Worm (Caenorhabditis elegans) whole organism, young adult: ENCODE data around the gene Y81G3A.4.
A peak's percentile ranks its signal among the peaks of the same experiment; 100 is the strongest.

Experiments used
- B0336.3 ChIP-seq: fragments of 200-800 bp; sonication (Bioruptor generic); IDR thresholded peaks from 2 replicates; pipeline ENCODE4 v1.3.6; 2022; ENCODE audit warnings: missing genetic modification characterization, missing compliant biosample characterization
- F22D6.2 ChIP-seq: sonication (generic microtip); optimal IDR thresholded peaks from 2 replicates; lab custom pipeline; 2016; ENCODE audit warnings: mild to moderate bottlenecking, missing genetic modification characterization, missing compliant biosample characterization
- F23B12.7 ChIP-seq: sonication (generic microtip); optimal IDR thresholded peaks from 2 replicates; lab custom pipeline; 2017; ENCODE audit warnings: missing genetic modification characterization, mild to moderate bottlenecking, missing compliant biosample characterization, antibody characterized with exemption, moderate library complexity; ENCODE audit not compliant: insufficient read depth
- F57A8.1 ChIP-seq: fragments of 200-800 bp; sonication (Bioruptor generic); optimal IDR thresholded peaks from 2 replicates; lab custom pipeline; 2018; ENCODE audit warnings: mild to moderate bottlenecking, missing genetic modification characterization, moderate library complexity, missing compliant biosample characterization
- aptf-2 ChIP-seq: fragments of 200-800 bp; sonication (Bioruptor generic); conservative IDR thresholded peaks from 2 replicates; pipeline ENCODE4 v1.3.6; 2022; ENCODE audit warnings: missing genetic modification reagents, missing genetic modification characterization, missing compliant biosample characterization
- atf-7 ChIP-seq: sonication (generic microtip); optimal IDR thresholded peaks from 2 replicates; lab custom pipeline; 2017; ENCODE audit warnings: mild to moderate bottlenecking, missing genetic modification characterization, missing compliant biosample characterization
- athp-1 ChIP-seq: sonication (generic microtip); optimal IDR thresholded peaks from 2 replicates; lab custom pipeline; 2017; ENCODE audit warnings: mild to moderate bottlenecking, missing genetic modification characterization, missing compliant biosample characterization
- attf-5 ChIP-seq: fragments of 200-800 bp; sonication (Bioruptor generic); optimal IDR thresholded peaks from 2 replicates; lab custom pipeline; 2018; ENCODE audit warnings: mild to moderate bottlenecking, missing genetic modification characterization, missing compliant biosample characterization
- cebp-1 ChIP-seq, 2 experiments: fragments of 200-800 bp in 1 of 2; sonication (Bioruptor generic) in 1 of 2; sonication (generic microtip) in 1 of 2; IDR thresholded peaks in 1 of 2; optimal IDR thresholded peaks in 1 of 2; 2 replicates each; pipeline versions ENCODE4 v1.3.6 to Lab custom; 2017 to 2022; ENCODE audit warnings: missing compliant biosample characterization in 2 of 2, missing genetic modification characterization in 2 of 2, mild to moderate bottlenecking in 1 of 2, missing genetic modification reagents in 1 of 2, moderate library complexity in 1 of 2
- chd-7 ChIP-seq: sonication (generic microtip); optimal IDR thresholded peaks from 2 replicates; lab custom pipeline; 2016; ENCODE audit warnings: mild to moderate bottlenecking, missing genetic modification characterization, moderate library complexity, missing compliant biosample characterization
- dox-1 ChIP-seq: fragments of 200-800 bp; sonication (Bioruptor generic); IDR thresholded peaks from 2 replicates; pipeline ENCODE4 v1.3.6; 2022; ENCODE audit warnings: missing genetic modification reagents, missing genetic modification characterization, missing compliant biosample characterization
- ekl-4 ChIP-seq: fragments of 200-800 bp; sonication (Bioruptor generic); IDR thresholded peaks from 2 replicates; pipeline ENCODE4 v1.3.6; 2022; ENCODE audit warnings: missing genetic modification reagents, missing genetic modification characterization, missing compliant biosample characterization
- fkh-3 ChIP-seq: sonication (generic microtip); optimal IDR thresholded peaks from 2 replicates; lab custom pipeline; 2016; ENCODE audit warnings: mild to moderate bottlenecking, missing genetic modification characterization, missing compliant biosample characterization
- let-607 ChIP-seq, 2 experiments: fragments of 200-800 bp in 1 of 2; sonication (Bioruptor generic) in 1 of 2; sonication (generic microtip) in 1 of 2; optimal IDR thresholded peaks; 2 replicates each; lab custom pipeline; 2016 to 2018; ENCODE audit warnings: mild to moderate bottlenecking in 2 of 2, missing compliant biosample characterization in 2 of 2, missing genetic modification characterization in 2 of 2, moderate library complexity in 2 of 2, missing genotype in 1 of 2
- lin-40 ChIP-seq: sonication (generic microtip); optimal IDR thresholded peaks from 2 replicates; lab custom pipeline; 2016; ENCODE audit warnings: missing genetic modification characterization, mild to moderate bottlenecking, missing compliant biosample characterization, missing genotype, missing genetic modification reagents
- lin-54 ChIP-seq: fragments of 200-800 bp; sonication (Bioruptor generic); optimal IDR thresholded peaks from 2 replicates; lab custom pipeline; 2018; ENCODE audit warnings: mild to moderate bottlenecking, missing genetic modification characterization, missing compliant biosample characterization
- madf-10 ChIP-seq: sonication (generic microtip); optimal IDR thresholded peaks from 2 replicates; lab custom pipeline; 2016; ENCODE audit warnings: mild to moderate bottlenecking, missing genetic modification characterization, missing compliant biosample characterization
- nfyb-1 ChIP-seq: fragments of 200-800 bp; sonication (Bioruptor generic); IDR thresholded peaks from 2 replicates; pipeline ENCODE4 v1.3.6; 2022; ENCODE audit warnings: missing genetic modification reagents, missing genetic modification characterization, missing compliant biosample characterization
- nhr-179 ChIP-seq: sonication (generic microtip); optimal IDR thresholded peaks from 2 replicates; lab custom pipeline; 2016; ENCODE audit warnings: mild to moderate bottlenecking, missing genetic modification characterization, missing compliant biosample characterization
- nhr-80 ChIP-seq: sonication (generic microtip); optimal IDR thresholded peaks from 2 replicates; lab custom pipeline; 2016; ENCODE audit warnings: missing genetic modification characterization, missing compliant biosample characterization
- nhr-90 ChIP-seq: sonication (generic microtip); optimal IDR thresholded peaks from 2 replicates; lab custom pipeline; 2016; ENCODE audit warnings: missing genotype, mild to moderate bottlenecking, missing genetic modification characterization, missing compliant biosample characterization
- pha-4 ChIP-seq: fragments of 150-350 bp; sonication (generic microtip); optimal IDR thresholded peaks from 2 replicates; lab custom pipeline; 2014; ENCODE audit warnings: missing biosample characterization, missing genetic modification reagents, missing genetic modification characterization
- repo-1 ChIP-seq: sonication (generic microtip); optimal IDR thresholded peaks from 2 replicates; lab custom pipeline; 2017; ENCODE audit warnings: mild to moderate bottlenecking, missing genetic modification characterization, missing compliant biosample characterization
- sea-2 ChIP-seq: fragments of 200-800 bp; sonication (Bioruptor generic); IDR thresholded peaks from 2 replicates; pipeline ENCODE4 v1.3.6; 2022; ENCODE audit warnings: missing genetic modification characterization, missing compliant biosample characterization
- snpc-4 ChIP-seq, 5 experiments: fragments of 150-350 bp in 1 of 5; sonication (generic microtip) in 4 of 5; optimal IDR thresholded peaks; 2 replicates each; lab custom pipeline; 2014 to 2018; ENCODE audit warnings: missing genetic modification characterization in 5 of 5, missing biosample characterization in 3 of 5, antibody characterized with exemption in 2 of 5, mild to moderate bottlenecking in 2 of 5, missing compliant biosample characterization in 2 of 5, missing genotype in 2 of 5, moderate library complexity in 2 of 5, missing genetic modification reagents in 1 of 5
- somi-1 ChIP-seq: fragments of 200-800 bp; sonication (Bioruptor generic); optimal IDR thresholded peaks from 2 replicates; lab custom pipeline; 2018; ENCODE audit warnings: mild to moderate bottlenecking, missing genetic modification characterization, missing compliant biosample characterization
- tbp1 ChIP-seq: fragments of 200-800 bp; sonication (Bioruptor generic); optimal IDR thresholded peaks from 2 replicates; lab custom pipeline; 2018; ENCODE audit warnings: mild to moderate bottlenecking, missing genetic modification characterization, missing compliant biosample characterization
- tbx-9 ChIP-seq: sonication (generic microtip); optimal IDR thresholded peaks from 2 replicates; lab custom pipeline; 2016; ENCODE audit warnings: borderline replicate concordance, missing genetic modification characterization, inconsistent platforms, missing compliant biosample characterization
- tlf-1 ChIP-seq: fragments of 200-800 bp; sonication (Bioruptor generic); optimal IDR thresholded peaks from 2 replicates; lab custom pipeline; 2018; ENCODE audit warnings: mild to moderate bottlenecking, missing genetic modification characterization, missing compliant biosample characterization
- unc-62 ChIP-seq: fragments of 150-350 bp; optimal IDR thresholded peaks from 2 replicates; lab custom pipeline; 2014; ENCODE audit warnings: missing biosample characterization, missing genetic modification reagents, missing genetic modification characterization
- zfh-2 ChIP-seq: fragments of 200-800 bp; sonication (Bioruptor generic); conservative IDR thresholded peaks from 2 replicates; pipeline ENCODE4 v1.3.6; 2022; ENCODE audit warnings: missing genetic modification reagents, missing genetic modification characterization, missing compliant biosample characterization
- zim-3 ChIP-seq: sonication (generic microtip); optimal IDR thresholded peaks from 2 replicates; lab custom pipeline; 2017; ENCODE audit warnings: mild to moderate bottlenecking, missing genetic modification characterization, moderate library complexity, missing compliant biosample characterization
- ztf-22 ChIP-seq: fragments of 200-800 bp; sonication (Bioruptor generic); optimal IDR thresholded peaks from 2 replicates; lab custom pipeline; 2018; ENCODE audit warnings: mild to moderate bottlenecking, missing genetic modification characterization, moderate library complexity, missing compliant biosample characterization

Gene Y81G3A.4

ce11 chrII:13076301-13076916, 14.8 kb upstream of the Y81G3A.4 start (continued):
- TF ChIP-seq zim-3 (tag; lab: Kevin White, UChicago) (no peak), nfyb-1 (no peak; the same call in none of the 2 replicates), nhr-179 (tag; lab: Kevin White, UChicago) (no peak), athp-1 (tag; lab: Kevin White, UChicago) (no peak), chd-7 (tag; lab: Kevin White, UChicago) (no peak), fkh-3 (no peak), F57A8.1 (GFP tag; lab: Kevin White, UChicago) (no peak), F22D6.2 (tag; lab: Kevin White, UChicago) (no peak), sea-2 (no peak), cebp-1 (GFP tag; IDR thresholded peaks at IDR 0.05; lab: Robert Waterston, UW) (peak; percentile 75; the same call in 1 of the 2 replicates), cebp-1 (tag; optimal IDR thresholded peaks at IDR 0.05; lab: Kevin White, UChicago) (peak; percentile 83)

DNA sequence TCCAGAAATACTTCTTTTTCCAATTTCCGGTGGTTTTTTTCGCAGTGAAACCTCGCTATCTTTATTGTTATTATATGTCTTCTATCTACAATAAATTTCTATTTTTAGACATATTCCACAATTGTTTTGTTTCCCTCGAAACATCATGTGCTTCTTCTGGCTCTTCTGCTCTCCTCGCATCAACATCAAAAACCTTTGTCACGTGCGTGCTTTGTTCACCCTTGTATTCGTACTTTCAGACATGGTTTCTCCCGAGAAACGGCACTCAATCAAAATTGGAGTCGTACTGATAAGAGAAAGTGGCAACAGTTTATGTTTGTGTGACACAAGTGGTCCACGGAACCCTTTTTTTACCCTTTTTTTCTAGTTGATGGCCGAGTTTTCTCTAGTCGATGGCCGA, 13.5 kb upstream of the Y81G3A.4 start:
- TF ChIP-seq attf-5 (GFP tag; lab: Kevin White, UChicago): peak; percentile 0
- TF ChIP-seq F23B12.7 (tag; lab: Kevin White, UChicago): no peak
- no peak for TF ChIP-seq snpc-4 (GFP tag; optimal IDR thresholded peaks at IDR 0.05; lab: Kevin White, UChicago)
- TF ChIP-seq snpc-4 (tag; optimal IDR thresholded peaks at IDR 0.05; lab: Kevin White, UChicago): peak in 2 of 4 experiments; percentile 3 to 12
- peak; percentile 10; the same call in 1 of the 2 replicates for TF ChIP-seq dox-1 (GFP tag; lab: Robert Waterston, UW)
- TF ChIP-seq let-607 (tag; optimal IDR thresholded peaks at IDR 0.05; lab: Kevin White, UChicago): peak in 1 of 2 experiments; percentile 46
- TF ChIP-seq repo-1 (tag; lab: Kevin White, UChicago): peak; percentile 17
- peak; percentile 31 for TF ChIP-seq madf-10
- TF ChIP-seq tlf-1 (GFP tag; lab: Kevin White, UChicago): peak; percentile 67
- peak; percentile 63 for TF ChIP-seq atf-7
- no peak for TF ChIP-seq ekl-4 (GFP tag; lab: Robert Waterston, UW)
- TF ChIP-seq ztf-22: peak; percentile 5
- peak; percentile 24 for TF ChIP-seq tbp1
- no peak for TF ChIP-seq tbx-9 (tag; lab: Kevin White, UChicago)
- TF ChIP-seq somi-1: no peak
- peak; percentile 19 for TF ChIP-seq lin-54 (GFP tag; lab: Kevin White, UChicago)
- TF ChIP-seq cebp-1 (GFP tag; IDR thresholded peaks at IDR 0.05; lab: Robert Waterston, UW): no peak
- TF ChIP-seq cebp-1 (tag; optimal IDR thresholded peaks at IDR 0.05; lab: Kevin White, UChicago): peak; percentile 60
- peak; percentile 49; the same call in 1 of the 2 replicates for TF ChIP-seq B0336.3 (GFP tag; lab: Robert Waterston, UW)
- TF ChIP-seq zfh-2 (GFP tag; lab: Robert Waterston, UW): no peak
- TF ChIP-seq nhr-90: peak; percentile 17
- 0 out of 2 replicates have a peak, but pooled peaks have one; percentile 32 for TF ChIP-seq aptf-2 (GFP tag; lab: Robert Waterston, UW)
- peak; percentile 86 for TF ChIP-seq nhr-80
- peak; percentile 48 for TF ChIP-seq pha-4 (tag; lab: Kevin White, UChicago)

ce11 chrII:13078848-13079428, 12.3 kb upstream of the Y81G3A.4 start, which contains the start of gene F42G4.6:
TSS of gene F42G4.6 (plus strand) at chrII:13079378.
- TF ChIP-seq lin-40 (tag; lab: Kevin White, UChicago) (no peak), nhr-80 (peak; percentile 65), pha-4 (tag; lab: Kevin White, UChicago) (no peak), unc-62 (GFP tag; lab: Kevin White, UChicago) (peak; percentile 16)
